Fruit fly (Drosophila melanogaster) whole organism, pupa: ENCODE data around the gene jvl.

ENCODE experiments used
- CG10348 ChIP-seq: fragments of 200-800 bp; sonication (Bioruptor generic); IDR thresholded peaks from 2 replicates; pipeline ENCODE4 v1.3.6; 2022; ENCODE audit warnings: missing biosample characterization, missing genetic modification characterization
- CG12605 ChIP-seq: fragments of 200-800 bp; sonication (Bioruptor generic); IDR thresholded peaks from 2 replicates; pipeline ENCODE4 v1.3.6; 2022; ENCODE audit warnings: missing biosample characterization, missing genetic modification characterization
- CG13204 ChIP-seq: fragments of 200-800 bp; sonication (Bioruptor generic); optimal IDR thresholded peaks from 2 replicates; lab custom pipeline; 2018; ENCODE audit warnings: missing biosample characterization, mild to moderate bottlenecking, missing genetic modification characterization, moderate library complexity
- CG14655 ChIP-seq: fragments of 200-800 bp; sonication (Bioruptor generic); optimal IDR thresholded peaks from 3 replicates; lab custom pipeline; 2017; ENCODE audit warnings: mild to moderate bottlenecking, missing biosample characterization, missing genetic modification reagents, missing genetic modification characterization
- CG15710 ChIP-seq: fragments of 200-800 bp; sonication (Bioruptor generic); optimal IDR thresholded peaks from 2 replicates; lab custom pipeline; 2018; ENCODE audit warnings: missing biosample characterization, mild to moderate bottlenecking, missing genetic modification characterization, moderate library complexity
- CG17806 ChIP-seq: fragments of 200-800 bp; sonication (Bioruptor generic); optimal IDR thresholded peaks from 2 replicates; lab custom pipeline; 2018; ENCODE audit warnings: missing biosample characterization, mild to moderate bottlenecking, missing genetic modification characterization, moderate library complexity
- CG32121 ChIP-seq: fragments of 200-800 bp; sonication (Bioruptor generic); IDR thresholded peaks from 2 replicates; pipeline ENCODE4 v1.3.6; 2022; ENCODE audit warnings: missing biosample characterization, missing genetic modification characterization
- CG34367 ChIP-seq: fragments of 200-800 bp; sonication (Bioruptor generic); optimal IDR thresholded peaks from 2 replicates; lab custom pipeline; 2018; ENCODE audit warnings: missing biosample characterization, mild to moderate bottlenecking, missing genetic modification characterization
- CG4496 ChIP-seq: fragments of 200-800 bp; sonication (Bioruptor generic); IDR thresholded peaks from 3 replicates; pipeline ENCODE4 v1.3.6; 2022; ENCODE audit warnings: missing biosample characterization, missing genetic modification characterization
- CG8159 ChIP-seq: fragments of 200-800 bp; sonication (Bioruptor generic); optimal IDR thresholded peaks from 3 replicates; lab custom pipeline; 2018; ENCODE audit warnings: missing biosample characterization, mild to moderate bottlenecking, missing genetic modification characterization, moderate library complexity
- CG8301 ChIP-seq: fragments of 200-800 bp; sonication (Bioruptor generic); optimal IDR thresholded peaks from 2 replicates; lab custom pipeline; 2018; ENCODE audit warnings: missing biosample characterization, mild to moderate bottlenecking, missing genetic modification characterization
- CG9948 ChIP-seq: fragments of 200-800 bp; sonication (Bioruptor generic); optimal IDR thresholded peaks from 2 replicates; lab custom pipeline; 2018; ENCODE audit warnings: missing biosample characterization, mild to moderate bottlenecking, missing genetic modification characterization, moderate library complexity
- D1 ChIP-seq: fragments of 200-800 bp; sonication (Bioruptor generic); optimal IDR thresholded peaks from 2 replicates; lab custom pipeline; 2018; ENCODE audit warnings: missing biosample characterization, mild to moderate bottlenecking, missing genetic modification characterization, moderate library complexity
- EcR ChIP-seq: fragments of 200-800 bp; sonication (Bioruptor generic); optimal IDR thresholded peaks from 3 replicates; lab custom pipeline; 2019; ENCODE audit warnings: missing biosample characterization, missing genetic modification characterization, mild to moderate bottlenecking, moderate library complexity, missing genetic modification reagents
- Ets98B ChIP-seq: fragments of 200-800 bp; sonication (Bioruptor generic); IDR thresholded peaks from 2 replicates; pipeline ENCODE4 v1.3.6; 2022; ENCODE audit warnings: missing biosample characterization, missing genetic modification characterization
- Pif1A ChIP-seq: fragments of 200-800 bp; sonication (Bioruptor generic); optimal IDR thresholded peaks from 3 replicates; lab custom pipeline; 2016; ENCODE audit warnings: missing biosample characterization, missing genetic modification characterization
- Pif1B ChIP-seq: fragments of 200-800 bp; sonication (Bioruptor generic); optimal IDR thresholded peaks from 3 replicates; lab custom pipeline; 2016; ENCODE audit warnings: missing biosample characterization, missing genetic modification characterization
- Snoo ChIP-seq: fragments of 200-800 bp; sonication (Bioruptor generic); optimal IDR thresholded peaks from 3 replicates; lab custom pipeline; 2017; ENCODE audit warnings: missing biosample characterization, mild to moderate bottlenecking, missing genetic modification characterization, inconsistent platforms
- fd96Ca ChIP-seq: fragments of 200-800 bp; sonication (Bioruptor generic); IDR thresholded peaks from 3 replicates; pipeline ENCODE4 v1.3.6; 2022; ENCODE audit warnings: missing biosample characterization, missing genetic modification characterization
- gl ChIP-seq: fragments of 200-800 bp; sonication (Bioruptor generic); optimal IDR thresholded peaks from 2 replicates; lab custom pipeline; 2018; ENCODE audit warnings: missing biosample characterization, mild to moderate bottlenecking, missing genetic modification characterization
- rn ChIP-seq: fragments of 200-800 bp; sonication (Bioruptor generic); IDR thresholded peaks from 2 replicates; pipeline ENCODE4 v1.3.6; 2022; ENCODE audit warnings: missing biosample characterization, missing genetic modification characterization

Gene jvl

DNA sequence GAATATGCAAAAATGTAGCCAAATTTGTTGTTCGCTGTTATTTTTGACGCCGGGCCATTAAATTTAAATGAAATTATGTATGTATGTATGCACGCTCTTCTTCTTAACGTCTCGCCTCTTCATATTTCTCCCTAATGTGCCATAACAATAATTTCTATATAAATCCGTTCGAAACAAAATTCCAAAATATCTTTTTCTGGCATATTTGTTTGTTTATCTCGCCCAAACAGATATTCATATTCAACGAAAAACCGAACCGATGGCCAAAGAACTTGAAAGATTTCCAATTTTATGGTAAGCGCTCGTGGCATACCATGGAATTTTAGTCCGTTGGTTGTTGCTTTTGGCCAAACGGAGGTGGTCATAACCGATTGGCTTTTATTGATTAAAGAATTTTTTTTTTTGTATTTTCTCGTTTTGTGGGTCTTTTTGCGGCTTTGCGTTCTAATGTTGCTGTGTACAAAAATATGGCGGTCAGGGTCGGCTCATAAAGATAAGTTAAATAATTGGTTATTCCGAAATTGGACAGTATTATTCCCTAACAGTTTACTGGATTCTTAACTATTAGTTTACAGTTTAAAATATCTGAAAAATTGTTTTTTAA is 28.2 kb upstream of the jvl start:
- TF ChIP-seq fd96Ca (GFP tag; lab: Robert Waterston, UW) (no peak), CG12605 (GFP tag; lab: Robert Waterston, UW) (no peak), gl (no peak), D1 (tag; lab: Kevin White, UChicago) (no peak), CG10348 (GFP tag; lab: Robert Waterston, UW) (no peak), Pif1A (no peak), CG8159 (tag; lab: Kevin White, UChicago) (no peak), CG13204 (GFP tag; lab: Kevin White, UChicago) (no peak), CG8301 (tag; lab: Kevin White, UChicago) (no peak), CG17806 (no peak), CG15710 (tag; lab: Kevin White, UChicago) (no peak), EcR (GFP tag; lab: Kevin White, UChicago) (no peak), rn (no peak), Ets98B (no peak), CG4496 (GFP tag; lab: Robert Waterston, UW) (no peak), CG34367 (no peak)
- TF ChIP-seq, all 21 proteins: peak for 0

DNA sequence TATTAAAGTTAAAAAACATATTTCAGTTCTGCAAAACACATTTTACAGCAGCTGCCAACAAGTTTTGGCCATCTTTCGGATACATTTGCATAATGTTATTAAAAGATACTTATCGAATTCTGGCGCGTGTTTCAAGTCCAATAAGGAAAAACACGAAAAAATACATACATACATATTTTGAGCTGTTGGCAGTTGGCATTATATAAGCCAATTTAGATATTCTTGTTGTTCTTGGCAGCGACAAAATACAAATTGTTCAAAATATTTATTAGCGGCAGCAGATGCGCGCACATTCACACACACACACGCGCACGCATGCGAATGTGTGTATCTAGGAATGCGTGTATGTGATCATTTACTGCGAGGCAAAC is 27.6 kb upstream of the jvl start:
- TF ChIP-seq D1 (tag; lab: Kevin White, UChicago) (peak; percentile 21), CG32121 (no peak)

DNA sequence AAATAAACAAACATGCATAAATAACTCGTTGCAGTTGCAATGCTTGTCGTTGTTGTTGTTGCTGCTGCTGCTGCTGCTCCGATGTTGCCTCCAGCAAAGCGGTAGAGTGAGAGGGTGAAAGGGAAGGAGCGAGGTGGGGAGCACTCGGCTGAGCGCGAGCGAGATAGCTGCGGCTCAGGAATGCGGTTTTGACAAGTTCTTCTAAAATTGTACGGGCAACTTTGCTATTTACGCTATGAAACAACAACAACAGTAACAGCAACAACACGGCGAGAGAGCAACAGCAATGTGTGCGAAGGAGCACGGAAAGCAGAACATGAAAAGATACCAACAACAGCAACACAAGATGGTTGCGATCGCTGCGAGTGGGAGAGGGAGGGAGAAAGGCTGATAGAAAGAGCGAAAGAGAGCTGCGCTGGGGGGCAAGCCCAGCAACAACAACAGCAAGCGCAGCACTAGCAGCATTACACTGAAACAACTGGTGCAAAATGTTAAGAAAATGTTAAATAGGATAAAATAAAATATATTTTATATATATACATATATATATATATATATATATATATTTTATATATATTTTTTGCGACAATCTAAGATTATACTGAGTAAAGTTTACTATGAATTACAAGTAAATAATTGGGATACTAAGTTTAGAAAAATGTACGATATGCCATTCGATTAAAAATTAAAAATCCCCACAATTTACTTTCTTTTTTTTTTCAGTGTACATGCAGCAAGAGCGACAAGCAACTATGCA is 27.1 kb upstream of the jvl start:
- TF ChIP-seq EcR (GFP tag; lab: Kevin White, UChicago) (peak; percentile 88), fd96Ca (GFP tag; lab: Robert Waterston, UW) (peak; percentile 75), CG8159 (tag; lab: Kevin White, UChicago) (peak; percentile 94), Pif1B (GFP tag; lab: Kevin White, UChicago) (no peak), CG34367 (peak; percentile 63), Pif1A (no peak), CG9948 (peak; percentile 92), CG4496 (GFP tag; lab: Robert Waterston, UW) (peak; percentile 76; the same call in 2 of the 3 replicates), Ets98B (peak; percentile 45), CG15710 (tag; lab: Kevin White, UChicago) (peak; percentile 80), CG8301 (tag; lab: Kevin White, UChicago) (peak; percentile 95), CG32121 (peak; percentile 38), Snoo (tag; lab: Kevin White, UChicago) (peak; percentile 35), D1 (tag; lab: Kevin White, UChicago) (peak; percentile 45), gl (peak; percentile 72), CG14655 (GFP tag; lab: Kevin White, UChicago) (peak; percentile 81), CG17806 (peak; percentile 92), rn (0 out of 2 replicates have a peak, but pooled peaks have one; percentile 13), CG10348 (GFP tag; lab: Robert Waterston, UW) (no peak), CG13204 (GFP tag; lab: Kevin White, UChicago) (peak; percentile 78), CG12605 (GFP tag; lab: Robert Waterston, UW) (0 out of 2 replicates have a peak, but pooled peaks have one; percentile 8)

- TF ChIP-seq CG4496 (GFP tag; lab: Robert Waterston, UW) (peak; percentile 99), CG9948 (peak; percentile 97), CG8301 (tag; lab: Kevin White, UChicago) (peak; percentile 98), Ets98B (peak; percentile 97), Pif1B (GFP tag; lab: Kevin White, UChicago) (peak; percentile 92), CG17806 (peak; percentile 94), EcR (GFP tag; lab: Kevin White, UChicago) (peak; percentile 79), CG10348 (GFP tag; lab: Robert Waterston, UW) (peak; percentile 83), CG34367 (peak; percentile 93), CG32121 (peak; percentile 98), fd96Ca (GFP tag; lab: Robert Waterston, UW) (peak; percentile 96), CG14655 (GFP tag; lab: Kevin White, UChicago) (peak; percentile 98), CG8159 (tag; lab: Kevin White, UChicago) (peak; percentile 88), D1 (tag; lab: Kevin White, UChicago) (peak; percentile 90), Snoo (tag; lab: Kevin White, UChicago) (peak; percentile 33), gl (peak; percentile 78), Pif1A (peak; percentile 94), CG13204 (GFP tag; lab: Kevin White, UChicago) (peak; percentile 56), CG12605 (GFP tag; lab: Robert Waterston, UW) (peak; percentile 95), rn (peak; percentile 96), CG15710 (tag; lab: Kevin White, UChicago) (peak; percentile 88)
Measured at dm6 chr3R:14714904-14715588, 26.3 kb upstream of the jvl start.
